Worm (Caenorhabditis elegans) whole organism, young adult: ENCODE data around the gene grl-13.
A peak's percentile ranks its signal among the peaks of the same experiment; 100 is the strongest.

ENCODE experiments used
- B0261.1 ChIP-seq: sonication (generic microtip); optimal IDR thresholded peaks from 2 replicates; lab custom pipeline; 2016; ENCODE audit warnings: mild to moderate bottlenecking, missing genetic modification characterization, moderate library complexity, missing compliant biosample characterization
- C17E4.6 ChIP-seq: fragments of 200-800 bp; sonication (Bioruptor generic); IDR thresholded peaks from 2 replicates; pipeline ENCODE4 v1.3.6; 2022; ENCODE audit warnings: missing genetic modification reagents, missing genetic modification characterization, missing compliant biosample characterization
- D2030.7 ChIP-seq: fragments of 200-800 bp; sonication (Bioruptor generic); IDR thresholded peaks from 2 replicates; pipeline ENCODE4 v1.3.6; 2022; ENCODE audit warnings: missing genetic modification reagents, missing genetic modification characterization, missing compliant biosample characterization
- F52B5.7 ChIP-seq: sonication (generic microtip); optimal IDR thresholded peaks from 2 replicates; lab custom pipeline; 2016; ENCODE audit warnings: mild to moderate bottlenecking, missing genetic modification characterization, missing compliant biosample characterization
- Y53F4B.3 ChIP-seq: fragments of 200-800 bp; sonication (Bioruptor generic); IDR thresholded peaks from 2 replicates; pipeline ENCODE4 v1.3.6; 2022; ENCODE audit warnings: missing genetic modification reagents, missing genetic modification characterization, missing compliant biosample characterization
- aptf-3 ChIP-seq: fragments of 200-800 bp; sonication (Bioruptor generic); IDR thresholded peaks from 2 replicates; pipeline ENCODE4 v1.3.6; 2022; ENCODE audit warnings: missing genetic modification characterization, missing compliant biosample characterization
- athp-1 ChIP-seq: sonication (generic microtip); optimal IDR thresholded peaks from 2 replicates; lab custom pipeline; 2017; ENCODE audit warnings: mild to moderate bottlenecking, missing genetic modification characterization, missing compliant biosample characterization
- attf-3 ChIP-seq: fragments of 200-800 bp; sonication (Bioruptor generic); conservative IDR thresholded peaks from 2 replicates; pipeline ENCODE4 v1.3.6; 2022; ENCODE audit warnings: missing genetic modification reagents, missing genetic modification characterization, missing compliant biosample characterization
- bed-1 ChIP-seq: fragments of 200-800 bp; sonication (Bioruptor generic); IDR thresholded peaks from 2 replicates; pipeline ENCODE4 v1.3.6; 2022; ENCODE audit warnings: missing genetic modification reagents, missing genetic modification characterization, missing compliant biosample characterization
- bed-2 ChIP-seq: fragments of 200-800 bp; sonication (Bioruptor generic); IDR thresholded peaks from 2 replicates; pipeline ENCODE4 v1.3.6; 2022; ENCODE audit warnings: missing genetic modification reagents, missing genetic modification characterization, missing compliant biosample characterization
- cebp-2 ChIP-seq: fragments of 200-800 bp; sonication (Bioruptor generic); IDR thresholded peaks from 2 replicates; pipeline ENCODE4 v1.3.6; 2022; ENCODE audit warnings: missing genetic modification characterization, missing compliant biosample characterization
- ceh-100 ChIP-seq: fragments of 200-800 bp; sonication (Bioruptor generic); IDR thresholded peaks from 2 replicates; pipeline ENCODE4 v1.3.6; 2022; ENCODE audit warnings: missing genetic modification reagents, missing genetic modification characterization, missing compliant biosample characterization
- dpl-1 ChIP-seq: fragments of 150-350 bp; optimal IDR thresholded peaks from 2 replicates; lab custom pipeline; 2014; ENCODE audit warnings: missing biosample characterization, missing genetic modification reagents, missing genetic modification characterization
- egrh-3 ChIP-seq: fragments of 200-800 bp; sonication (Bioruptor generic); IDR thresholded peaks from 2 replicates; pipeline ENCODE4 v1.3.6; 2022; ENCODE audit warnings: missing genetic modification reagents, missing genetic modification characterization, missing compliant biosample characterization
- him-1 ChIP-seq: sonication (generic microtip); optimal IDR thresholded peaks from 2 replicates; lab custom pipeline; 2016; ENCODE audit warnings: missing genotype, missing genetic modification reagents, missing genetic modification characterization, missing compliant biosample characterization
- hmg-20 ChIP-seq: fragments of 200-800 bp; sonication (Bioruptor generic); IDR thresholded peaks from 2 replicates; pipeline ENCODE4 v1.3.6; 2022; ENCODE audit warnings: missing genetic modification reagents, missing genetic modification characterization, missing compliant biosample characterization
- hsf-1 ChIP-seq: fragments of 200-800 bp; sonication (Bioruptor generic); IDR thresholded peaks from 2 replicates; pipeline ENCODE4 v1.3.6; 2022; ENCODE audit warnings: missing genetic modification reagents, missing genetic modification characterization, missing compliant biosample characterization
- lin-35 ChIP-seq, 3 experiments: fragments of 150-350 bp in 2 of 3; sonication (generic microtip) in 1 of 3; optimal IDR thresholded peaks; 2 replicates each; lab custom pipeline; 2014 to 2018; ENCODE audit warnings: missing biosample characterization in 3 of 3, missing genetic modification characterization in 3 of 3, missing genetic modification reagents in 3 of 3
- lir-1 ChIP-seq: fragments of 200-800 bp; sonication (Bioruptor generic); conservative IDR thresholded peaks from 2 replicates; pipeline ENCODE4 v1.3.6; 2022; ENCODE audit warnings: missing genetic modification reagents, missing genetic modification characterization, missing compliant biosample characterization
- mcd-1 ChIP-seq: fragments of 200-800 bp; sonication (Bioruptor generic); IDR thresholded peaks from 2 replicates; pipeline ENCODE4 v1.3.6; 2022; ENCODE audit warnings: missing genetic modification reagents, missing genetic modification characterization, missing compliant biosample characterization
- mel-28 ChIP-seq: sonication (generic microtip); optimal IDR thresholded peaks from 2 replicates; lab custom pipeline; 2016; ENCODE audit warnings: borderline replicate concordance, mild to moderate bottlenecking, missing genetic modification characterization, missing compliant biosample characterization
- mxl-1 ChIP-seq: sonication (generic microtip); optimal IDR thresholded peaks from 2 replicates; lab custom pipeline; 2016; ENCODE audit warnings: missing genetic modification characterization, missing compliant biosample characterization
- nfya-1 ChIP-seq: sonication (generic microtip); optimal IDR thresholded peaks from 2 replicates; lab custom pipeline; 2017; ENCODE audit warnings: antibody characterized with exemption, missing compliant biosample characterization, missing genetic modification characterization, borderline replicate concordance; ENCODE audit not compliant: insufficient read depth
- nhr-120 ChIP-seq: fragments of 200-800 bp; sonication (Bioruptor generic); IDR thresholded peaks from 2 replicates; pipeline ENCODE4 v1.3.6; 2022; ENCODE audit warnings: missing genetic modification characterization, missing compliant biosample characterization
- pha-4 ChIP-seq: fragments of 150-350 bp; sonication (generic microtip); optimal IDR thresholded peaks from 2 replicates; lab custom pipeline; 2014; ENCODE audit warnings: missing biosample characterization, missing genetic modification reagents, missing genetic modification characterization
- repo-1 ChIP-seq: sonication (generic microtip); optimal IDR thresholded peaks from 2 replicates; lab custom pipeline; 2017; ENCODE audit warnings: mild to moderate bottlenecking, missing genetic modification characterization, missing compliant biosample characterization
- somi-1 ChIP-seq: fragments of 200-800 bp; sonication (Bioruptor generic); optimal IDR thresholded peaks from 2 replicates; lab custom pipeline; 2018; ENCODE audit warnings: mild to moderate bottlenecking, missing genetic modification characterization, missing compliant biosample characterization
- zfh-2 ChIP-seq: fragments of 200-800 bp; sonication (Bioruptor generic); conservative IDR thresholded peaks from 2 replicates; pipeline ENCODE4 v1.3.6; 2022; ENCODE audit warnings: missing genetic modification reagents, missing genetic modification characterization, missing compliant biosample characterization
- ztf-18 ChIP-seq: sonication (generic microtip); optimal IDR thresholded peaks from 2 replicates; lab custom pipeline; 2016; ENCODE audit warnings: missing genotype, mild to moderate bottlenecking, missing genetic modification characterization, missing compliant biosample characterization
- ztf-25 ChIP-seq: fragments of 200-800 bp; sonication (Bioruptor generic); IDR thresholded peaks from 2 replicates; pipeline ENCODE4 v1.3.6; 2022; ENCODE audit warnings: missing genetic modification reagents, missing genetic modification characterization, missing compliant biosample characterization
- ztf-3 ChIP-seq: fragments of 200-800 bp; sonication (Bioruptor generic); optimal IDR thresholded peaks from 2 replicates; lab custom pipeline; 2018; ENCODE audit warnings: mild to moderate bottlenecking, missing genetic modification characterization, missing compliant biosample characterization

Gene grl-13

DNA sequence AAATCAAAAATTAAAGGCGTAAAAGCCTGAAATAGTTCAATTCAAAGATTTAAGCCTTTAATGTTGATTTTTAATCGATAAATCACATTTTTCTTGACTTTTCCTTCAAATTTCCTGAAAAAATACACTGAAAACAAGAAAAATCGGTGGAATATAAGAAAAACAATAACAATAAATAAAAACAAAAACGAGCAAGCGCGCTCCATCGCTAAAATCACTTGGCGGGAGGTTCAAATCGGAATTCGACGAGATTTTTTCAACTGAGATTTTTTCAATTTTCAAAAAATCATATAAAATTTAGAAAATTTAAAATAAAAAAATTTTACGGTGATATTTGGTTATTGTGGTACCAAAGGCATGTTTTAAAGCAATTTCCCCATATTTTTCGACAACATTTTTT is 24.9 kb downstream of the grl-13 start:
- TF ChIP-seq athp-1 (tag; lab: Kevin White, UChicago) (no peak), mcd-1 (GFP tag; lab: Robert Waterston, UW) (peak; percentile 47), lin-35 (GFP tag; optimal IDR thresholded peaks at IDR 0.05; lab: Kevin White, UChicago) (peak in 1 of 3 experiments; percentile 39)

DNA sequence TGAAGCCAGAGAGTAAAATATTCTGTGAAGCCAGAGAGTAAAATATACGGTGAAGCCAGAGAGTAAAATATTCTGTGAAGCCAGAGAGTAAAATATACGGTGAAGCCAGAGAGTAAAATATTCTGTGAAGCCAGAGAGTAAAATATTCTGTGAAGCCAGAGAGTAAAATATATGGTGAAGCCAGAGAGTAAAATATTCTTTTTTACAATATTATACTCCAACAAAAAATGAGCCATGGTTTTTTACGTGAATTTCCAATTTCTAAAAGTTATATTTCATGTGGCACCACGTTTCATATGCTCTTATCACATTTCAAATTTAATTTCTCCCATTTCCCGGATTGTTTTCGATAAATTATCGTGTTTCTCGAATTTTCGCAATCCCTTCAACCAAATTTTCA is 28.0 kb downstream of the grl-13 start, which contains the start of gene irld-1:
TSS of gene irld-1 (plus strand) at position 301 of the 400 bp plus-strand sequence.
- TF ChIP-seq egrh-3 (GFP tag; lab: Robert Waterston, UW) = peak; percentile 85
- TF ChIP-seq, all 124 proteins: peak for 1; not testable (repeated sequence) for 123

DNA sequence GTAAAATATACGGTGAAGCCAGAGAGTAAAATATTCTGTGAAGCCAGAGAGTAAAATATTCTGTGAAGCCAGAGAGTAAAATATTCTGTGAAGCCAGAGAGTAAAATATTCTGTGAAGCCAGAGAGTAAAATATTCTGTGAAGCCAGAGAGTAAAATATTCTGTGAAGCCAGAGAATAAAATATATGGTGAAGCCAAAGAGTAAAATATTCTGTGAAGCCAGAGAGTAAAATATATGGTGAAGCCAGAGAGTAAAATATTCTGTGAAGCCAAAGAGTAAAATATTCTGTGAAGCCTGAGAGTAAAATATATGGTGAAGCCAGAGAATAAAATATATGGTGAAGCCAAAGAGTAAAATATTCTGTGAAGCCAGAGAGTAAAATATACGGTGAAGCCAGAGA is 28.7 kb downstream of the grl-13 start:
- TF ChIP-seq egrh-3 (GFP tag; lab: Robert Waterston, UW) (peak; percentile 92), Y53F4B.3 (GFP tag; lab: Robert Waterston, UW) (peak; percentile 62; the same call in 1 of the 2 replicates)

DNA sequence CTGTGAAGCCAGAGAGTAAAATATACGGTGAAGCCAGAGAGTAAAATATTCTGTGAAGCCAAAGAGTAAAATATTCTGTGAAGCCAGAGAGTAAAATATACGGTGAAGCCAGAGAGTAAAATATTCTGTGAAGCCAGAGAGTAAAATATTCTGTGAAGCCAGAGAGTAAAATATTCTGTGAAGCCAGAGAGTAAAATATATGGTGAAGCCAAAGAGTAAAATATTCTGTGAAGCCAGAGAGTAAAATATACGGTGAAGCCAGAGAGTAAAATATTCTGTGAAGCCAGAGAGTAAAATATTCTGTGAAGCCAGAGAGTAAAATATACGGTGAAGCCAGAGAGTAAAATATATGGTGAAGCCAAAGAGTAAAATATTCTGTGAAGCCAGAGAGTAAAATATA is 30.2 kb downstream of the grl-13 start:
- TF ChIP-seq egrh-3 (GFP tag; lab: Robert Waterston, UW) = peak; percentile 92
- TF ChIP-seq Y53F4B.3 (GFP tag; lab: Robert Waterston, UW) = peak; percentile 61; the same call in 1 of the 2 replicates
- TF ChIP-seq, all 124 proteins: peak for 2; not testable (repeated sequence) for 122

DNA sequence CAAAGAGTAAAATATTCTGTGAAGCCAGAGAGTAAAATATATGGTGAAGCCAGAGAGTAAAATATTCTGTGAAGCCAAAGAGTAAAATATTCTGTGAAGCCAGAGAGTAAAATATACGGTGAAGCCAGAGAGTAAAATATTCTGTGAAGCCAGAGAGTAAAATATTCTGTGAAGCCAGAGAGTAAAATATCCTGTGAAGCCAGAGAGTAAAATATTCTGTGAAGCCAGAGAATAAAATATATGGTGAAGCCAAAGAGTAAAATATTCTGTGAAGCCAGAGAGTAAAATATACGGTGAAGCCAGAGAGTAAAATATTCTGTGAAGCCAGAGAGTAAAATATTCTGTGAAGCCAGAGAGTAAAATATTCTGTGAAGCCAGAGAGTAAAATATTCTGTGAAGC is 30.9 kb downstream of the grl-13 start:
- TF ChIP-seq Y53F4B.3 (GFP tag; lab: Robert Waterston, UW) (peak; percentile 74; the same call in 1 of the 2 replicates), egrh-3 (GFP tag; lab: Robert Waterston, UW) (peak; percentile 96)

DNA sequence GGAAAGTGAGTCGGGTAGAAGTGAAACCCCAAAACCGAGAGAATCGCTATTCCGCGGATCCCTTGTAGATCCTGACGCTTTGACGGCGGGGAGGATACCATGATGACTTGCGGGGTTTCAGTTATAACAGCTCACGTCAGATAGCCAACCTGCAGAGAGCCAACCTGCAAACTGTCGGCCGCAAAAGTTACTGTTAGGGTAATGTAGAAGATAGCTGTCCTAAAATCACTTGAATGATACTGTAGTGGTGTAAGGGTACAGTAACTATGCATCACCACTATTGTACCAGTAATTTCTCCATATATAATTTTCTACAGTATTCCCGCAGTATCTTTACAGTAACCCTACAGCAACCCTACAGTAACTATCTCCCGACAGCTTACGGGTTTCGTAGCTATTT is 32.0 kb downstream of the grl-13 start, which contains the start of gene oac-12:
TSS of gene oac-12 (minus strand) at position 101 of the 400 bp plus-strand sequence.
- TF ChIP-seq aptf-3 (no peak), nhr-120 (GFP tag; lab: Robert Waterston, UW) (no peak)

DNA sequence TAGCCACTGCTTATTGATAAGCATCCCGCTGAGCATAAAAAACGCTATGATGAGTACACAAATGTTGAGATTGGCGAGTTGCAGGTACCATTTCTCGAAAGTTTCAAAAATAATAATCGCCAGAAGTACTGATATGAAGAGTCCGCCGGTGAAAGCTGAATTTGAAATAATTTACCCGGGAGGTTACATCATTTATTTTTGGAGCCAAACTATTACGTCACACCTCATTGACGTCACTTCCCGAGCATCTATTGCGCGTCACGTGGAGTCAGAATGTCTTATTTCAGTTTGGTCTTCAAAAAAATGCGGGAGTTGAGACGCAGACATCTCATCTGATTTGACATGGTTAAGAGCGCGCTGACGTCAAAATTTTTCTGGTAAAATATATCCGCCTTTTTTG is 33.6 kb downstream of the grl-13 start:
- TF ChIP-seq F52B5.7 (no peak), him-1 (no peak), pha-4 (tag; lab: Kevin White, UChicago) (no peak), attf-3 (GFP tag; lab: Robert Waterston, UW) (no peak), zfh-2 (GFP tag; lab: Robert Waterston, UW) (no peak), mxl-1 (no peak), ceh-100 (GFP tag; lab: Robert Waterston, UW) (no peak), hmg-20 (GFP tag; lab: Robert Waterston, UW) (no peak)

DNA sequence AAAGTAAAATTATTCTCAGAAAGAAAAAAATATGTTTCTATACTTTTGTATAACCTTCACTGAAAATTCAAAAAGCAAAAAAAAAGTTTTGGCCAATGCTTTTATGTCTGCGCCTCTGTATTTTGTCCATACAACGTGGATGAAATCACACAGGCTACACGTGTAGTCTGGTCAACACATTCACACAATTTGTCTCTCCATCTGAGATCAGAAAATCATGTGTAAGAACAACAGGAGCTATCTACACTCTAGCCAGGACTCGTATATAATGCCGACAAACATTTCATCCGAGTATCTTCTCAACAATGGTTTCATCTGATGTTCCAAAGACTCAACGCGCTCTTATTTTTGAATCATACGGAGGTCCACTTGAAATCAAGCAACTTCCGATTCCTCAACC is 37.6 kb downstream of the grl-13 start, which contains the start of gene D2063.1:
TSS of gene D2063.1 (plus strand) at position 281 of the 400 bp plus-strand sequence.
- TF ChIP-seq mel-28 (no peak), repo-1 (tag; lab: Kevin White, UChicago) (no peak), pha-4 (tag; lab: Kevin White, UChicago) (no peak), dpl-1 (GFP tag; lab: Kevin White, UChicago) (no peak), nfya-1 (tag; lab: Kevin White, UChicago) (no peak), cebp-2 (GFP tag; lab: Robert Waterston, UW) (no peak), zfh-2 (GFP tag; lab: Robert Waterston, UW) (no peak), hsf-1 (GFP tag; lab: Robert Waterston, UW) (no peak), bed-1 (GFP tag; lab: Robert Waterston, UW) (no peak), ztf-3 (GFP tag; lab: Kevin White, UChicago) (no peak), C17E4.6 (GFP tag; lab: Robert Waterston, UW) (no peak), ztf-25 (GFP tag; lab: Robert Waterston, UW) (no peak), ztf-18 (tag; lab: Kevin White, UChicago) (no peak), bed-2 (GFP tag; lab: Robert Waterston, UW) (no peak), D2030.7 (GFP tag; lab: Robert Waterston, UW) (no peak), lir-1 (no peak), B0261.1 (no peak), somi-1 (GFP tag; lab: Kevin White, UChicago) (no peak)
- TF ChIP-seq, all 124 proteins: peak for 0
